Worm (Caenorhabditis elegans) whole organism, L1 larva: ENCODE results near the gene ZK512.2.

ENCODE experiments used
- alr-1 ChIP-seq: fragments of 200-800 bp; sonication (Bioruptor generic); optimal IDR thresholded peaks from 2 replicates; lab custom pipeline; 2018; ENCODE audit warnings: borderline replicate concordance, mild to moderate bottlenecking, missing genetic modification characterization, missing compliant biosample characterization
- aly-2 ChIP-seq: fragments of 150-350 bp; optimal IDR thresholded peaks from 2 replicates; lab custom pipeline; 2014; ENCODE audit warnings: missing biosample characterization, missing genetic modification characterization
- blmp-1 ChIP-seq: fragments of 150-350 bp; optimal IDR thresholded peaks from 2 replicates; lab custom pipeline; 2014; ENCODE audit warnings: missing biosample characterization, missing genetic modification characterization
- ceh-82 ChIP-seq, 3 experiments: fragments of 150-350 bp in 1 of 3; sonication (generic microtip) in 2 of 3; optimal IDR thresholded peaks; 2 replicates each; lab custom pipeline; 2014 to 2017; ENCODE audit warnings: missing biosample characterization in 3 of 3, missing genetic modification characterization in 3 of 3
- dpl-1 ChIP-seq, 3 experiments: fragments of 150-350 bp in 2 of 3; sonication (generic microtip) in 1 of 3; optimal IDR thresholded peaks; 2 replicates each; lab custom pipeline; 2014 to 2017; ENCODE audit warnings: missing biosample characterization in 3 of 3, missing genetic modification characterization in 3 of 3, missing genetic modification reagents in 3 of 3
- efl-1 ChIP-seq, 4 experiments: fragments of 150-350 bp; optimal IDR thresholded peaks in 3 of 4; peaks in 1 of 4; 1 replicate in 1 of 4; 2 replicates in 3 of 4; lab custom pipeline; 2014; ENCODE audit warnings: missing biosample characterization in 2 of 4, missing genetic modification characterization in 2 of 4, missing genetic modification reagents in 2 of 4
- efl-3 ChIP-seq: fragments of 200-800 bp; sonication (Bioruptor generic); optimal IDR thresholded peaks from 2 replicates; lab custom pipeline; 2018; ENCODE audit warnings: mild to moderate bottlenecking, missing genetic modification characterization, missing compliant biosample characterization
- elt-2 ChIP-seq: sonication (generic microtip); optimal IDR thresholded peaks from 2 replicates; lab custom pipeline; 2016; ENCODE audit warnings: missing genetic modification characterization, mild to moderate bottlenecking, inconsistent platforms, missing compliant biosample characterization, missing genetic modification reagents
- fkh-8 ChIP-seq: sonication (generic microtip); optimal IDR thresholded peaks from 2 replicates; lab custom pipeline; 2016; ENCODE audit warnings: mild to moderate bottlenecking, missing genetic modification characterization, missing compliant biosample characterization
- hlh-4 ChIP-seq: sonication (generic microtip); optimal IDR thresholded peaks from 2 replicates; lab custom pipeline; 2016; ENCODE audit warnings: mild to moderate bottlenecking, missing genetic modification characterization, missing compliant biosample characterization
- isw-1 ChIP-seq: fragments of 200-800 bp; sonication (Bioruptor generic); IDR thresholded peaks from 2 replicates; pipeline ENCODE4 v1.3.6; 2022; ENCODE audit warnings: missing genetic modification characterization, missing compliant biosample characterization
- jun-1 ChIP-seq: fragments of 150-350 bp; optimal IDR thresholded peaks from 2 replicates; lab custom pipeline; 2014; ENCODE audit warnings: missing biosample characterization, missing genetic modification reagents, missing genetic modification characterization
- lin-14 ChIP-seq: fragments of 200-800 bp; sonication (Bioruptor generic); optimal IDR thresholded peaks from 2 replicates; lab custom pipeline; 2018; ENCODE audit warnings: mild to moderate bottlenecking, missing genetic modification characterization, moderate library complexity, missing compliant biosample characterization
- lsy-2 ChIP-seq, 2 experiments: fragments of 150-350 bp; optimal IDR thresholded peaks; 2 replicates each; lab custom pipeline; 2014; ENCODE audit warnings: missing biosample characterization in 2 of 2, missing genetic modification characterization in 2 of 2
- nhr-12 ChIP-seq: sonication (generic microtip); optimal IDR thresholded peaks from 2 replicates; lab custom pipeline; 2017; ENCODE audit warnings: missing biosample characterization, missing genetic modification characterization
- nhr-47 ChIP-seq: sonication (generic microtip); optimal IDR thresholded peaks from 2 replicates; lab custom pipeline; 2016; ENCODE audit warnings: mild to moderate bottlenecking, missing genetic modification characterization, moderate library complexity, missing compliant biosample characterization
- nhr-71 ChIP-seq: sonication (generic microtip); optimal IDR thresholded peaks from 2 replicates; lab custom pipeline; 2016; ENCODE audit warnings: mild to moderate bottlenecking, missing genetic modification characterization, moderate library complexity, missing compliant biosample characterization
- nhr-85 ChIP-seq: sonication (generic microtip); peaks from one replicate; lab custom pipeline; 2016; ENCODE audit warnings: missing genetic modification characterization, inconsistent platforms, missing compliant biosample characterization
- rnt-1 ChIP-seq: sonication (generic microtip); optimal IDR thresholded peaks from 2 replicates; lab custom pipeline; 2016; ENCODE audit warnings: mild to moderate bottlenecking, missing genetic modification characterization, moderate library complexity, missing compliant biosample characterization
- skn-1 ChIP-seq: fragments of 150-350 bp; optimal IDR thresholded peaks from 2 replicates; lab custom pipeline; 2014; ENCODE audit warnings: missing biosample characterization, missing genetic modification characterization
- sox-4 ChIP-seq: sonication (generic microtip); optimal IDR thresholded peaks from 2 replicates; lab custom pipeline; 2016; ENCODE audit warnings: missing genetic modification characterization, missing compliant biosample characterization
- vab-15 ChIP-seq: sonication (generic microtip); optimal IDR thresholded peaks from 2 replicates; lab custom pipeline; 2017; ENCODE audit warnings: missing genotype, mild to moderate bottlenecking, missing genetic modification characterization, missing compliant biosample characterization
- zip-4 ChIP-seq: fragments of 200-800 bp; sonication (Bioruptor generic); optimal IDR thresholded peaks from 2 replicates; lab custom pipeline; 2018; ENCODE audit warnings: mild to moderate bottlenecking, missing genetic modification characterization, moderate library complexity, missing compliant biosample characterization
- ztf-11 ChIP-seq, 2 experiments: sonication (generic microtip); optimal IDR thresholded peaks; 2 replicates each; lab custom pipeline; 2016 to 2017; ENCODE audit warnings: missing genetic modification characterization in 2 of 2, missing biosample characterization in 1 of 2, missing compliant biosample characterization in 1 of 2

ZK512.2 gene

ce11 chrIII:9118314-9118850, 26.2 kb downstream of the ZK512.2 start, which contains the start of gene grl-11:
grl-11 (minus strand) TSS chrIII:9118364.
- TF ChIP-seq ztf-11 (tag; optimal IDR thresholded peaks at IDR 0.05; lab: Kevin White, UChicago), result no peak
- peak; percentile 36 for TF ChIP-seq rnt-1 (tag; lab: Kevin White, UChicago)

- no peak for TF ChIP-seq skn-1 (tag; lab: Kevin White, UChicago)
- TF ChIP-seq jun-1, result no peak
- TF ChIP-seq, all 84 proteins: peak for 0
Measured at ce11 chrIII:9115745-9116144, 28.8 kb downstream of the ZK512.2 start.

- TF ChIP-seq rnt-1 (tag; lab: Kevin White, UChicago) (no peak), efl-3 (GFP tag; lab: Kevin White, UChicago) (no peak), efl-1 (optimal IDR thresholded peaks at IDR 0.05; lab: Kevin White, UChicago) (no peak), efl-1 (GFP tag; optimal IDR thresholded peaks at IDR 0.05 in 1 of 2; lab: Kevin White, UChicago) (peak in 1 of 2 experiments; percentile 65)
Measured at ce11 chrIII:9114649-9115048, 29.9 kb downstream of the ZK512.2 start, which contains the start of gene ZK512.1. ZK512.1 (plus strand) TSS chrIII:9114949.

ce11 chrIII:9114076-9114475, 30.5 kb downstream of the ZK512.2 start:
- TF ChIP-seq blmp-1, result peak; percentile 0
- no peak for TF ChIP-seq zip-4
- no peak for TF ChIP-seq sox-4 (tag; lab: Kevin White, UChicago)
- TF ChIP-seq alr-1, result no peak

- peak; percentile 23 for TF ChIP-seq blmp-1
- no peak for TF ChIP-seq efl-1 (optimal IDR thresholded peaks at IDR 0.05; lab: Kevin White, UChicago)
- TF ChIP-seq efl-1 (GFP tag; optimal IDR thresholded peaks at IDR 0.05 in 1 of 2; lab: Kevin White, UChicago), result peak; percentile 43 to 85
- TF ChIP-seq vab-15, result no peak
Measured at ce11 chrIII:9112479-9112878, 32.1 kb downstream of the ZK512.2 start.

ce11 chrIII:9110914-9111313, 33.7 kb downstream of the ZK512.2 start:
- peak; percentile 27 for TF ChIP-seq nhr-71 (tag; lab: Kevin White, UChicago)
- TF ChIP-seq lsy-2 (tag; optimal IDR thresholded peaks at IDR 0.05; lab: Kevin White, UChicago), result peak in 1 of 2 experiments; percentile 19
- peak in 1 of 3 experiments; percentile 11 for TF ChIP-seq dpl-1 (GFP tag; optimal IDR thresholded peaks at IDR 0.05; lab: Kevin White, UChicago)
- TF ChIP-seq fkh-8 (tag; lab: Kevin White, UChicago), result peak; percentile 16
- TF ChIP-seq lin-14, result peak; percentile 10
- peak in 1 of 2 experiments; percentile 25 for TF ChIP-seq efl-1 (optimal IDR thresholded peaks at IDR 0.05; lab: Kevin White, UChicago)
- TF ChIP-seq efl-1 (GFP tag; optimal IDR thresholded peaks at IDR 0.05 in 1 of 2; lab: Kevin White, UChicago), result peak in 1 of 2 experiments; percentile 10
- TF ChIP-seq isw-1 (GFP tag; lab: Robert Waterston, UW), result peak; percentile 21; the same call in 1 of the 2 replicates
- TF ChIP-seq nhr-47 (tag; lab: Kevin White, UChicago), result peak; percentile 12

- TF ChIP-seq elt-2 (tag; lab: Kevin White, UChicago), result peak; percentile 28
- peak; percentile 53 for TF ChIP-seq nhr-85 (tag; lab: Kevin White, UChicago)
- TF ChIP-seq ceh-82 (tag; optimal IDR thresholded peaks at IDR 0.05; lab: Kevin White, UChicago), result no peak
- TF ChIP-seq blmp-1, result peak; percentile 46
- TF ChIP-seq lin-14, result peak; percentile 22
Measured at ce11 chrIII:9110270-9110669, 34.3 kb downstream of the ZK512.2 start.

ce11 chrIII:9109726-9110125, 34.9 kb downstream of the ZK512.2 start:
- TF ChIP-seq aly-2 (no peak), efl-1 (optimal IDR thresholded peaks at IDR 0.05; lab: Kevin White, UChicago) (no peak), efl-1 (GFP tag; optimal IDR thresholded peaks at IDR 0.05 in 1 of 2; lab: Kevin White, UChicago) (peak in 1 of 2 experiments; percentile 83), hlh-4 (no peak), nhr-12 (no peak)
